Worm (Caenorhabditis elegans) whole organism, L1 larva: Measurements from ENCODE around the gene Y51H4A.937.
A peak's percentile ranks its signal among the peaks of the same experiment; 100 is the strongest.

Experiments
- ceh-82 ChIP-seq, 3 experiments: fragments of 150-350 bp in 1 of 3; sonication (generic microtip) in 2 of 3; optimal IDR thresholded peaks; 2 replicates each; lab custom pipeline; 2014 to 2017; ENCODE audit warnings: missing biosample characterization in 3 of 3, missing genetic modification characterization in 3 of 3
- isw-1 ChIP-seq: fragments of 200-800 bp; sonication (Bioruptor generic); IDR thresholded peaks from 2 replicates; pipeline ENCODE4 v1.3.6; 2022; ENCODE audit warnings: missing genetic modification characterization, missing compliant biosample characterization
- jun-1 ChIP-seq: fragments of 150-350 bp; optimal IDR thresholded peaks from 2 replicates; lab custom pipeline; 2014; ENCODE audit warnings: missing biosample characterization, missing genetic modification reagents, missing genetic modification characterization
- lin-14 ChIP-seq: fragments of 200-800 bp; sonication (Bioruptor generic); optimal IDR thresholded peaks from 2 replicates; lab custom pipeline; 2018; ENCODE audit warnings: mild to moderate bottlenecking, missing genetic modification characterization, moderate library complexity, missing compliant biosample characterization
- nhr-47 ChIP-seq: sonication (generic microtip); optimal IDR thresholded peaks from 2 replicates; lab custom pipeline; 2016; ENCODE audit warnings: mild to moderate bottlenecking, missing genetic modification characterization, moderate library complexity, missing compliant biosample characterization
- nhr-71 ChIP-seq: sonication (generic microtip); optimal IDR thresholded peaks from 2 replicates; lab custom pipeline; 2016; ENCODE audit warnings: mild to moderate bottlenecking, missing genetic modification characterization, moderate library complexity, missing compliant biosample characterization
- nhr-77 ChIP-seq: fragments of 150-350 bp; optimal IDR thresholded peaks from 2 replicates; lab custom pipeline; 2014; ENCODE audit warnings: missing biosample characterization, missing genetic modification characterization
- pax-3 ChIP-seq: fragments of 200-800 bp; sonication (Bioruptor generic); optimal IDR thresholded peaks from 2 replicates; lab custom pipeline; 2018; ENCODE audit warnings: mild to moderate bottlenecking, missing genetic modification characterization, moderate library complexity, missing compliant biosample characterization
- pqm-1 ChIP-seq: sonication (generic microtip); optimal IDR thresholded peaks from 3 replicates; lab custom pipeline; 2017; ENCODE audit warnings: missing biosample characterization, missing genetic modification characterization
- skn-1 ChIP-seq: fragments of 150-350 bp; optimal IDR thresholded peaks from 2 replicates; lab custom pipeline; 2014; ENCODE audit warnings: missing biosample characterization, missing genetic modification characterization
- tbx-2 ChIP-seq: sonication (generic microtip); optimal IDR thresholded peaks from 2 replicates; lab custom pipeline; 2016; ENCODE audit warnings: missing genetic modification characterization, missing compliant biosample characterization
- xbp-1 ChIP-seq: sonication (generic microtip); optimal IDR thresholded peaks from 2 replicates; lab custom pipeline; 2016; ENCODE audit warnings: missing genetic modification characterization, missing compliant biosample characterization
- ztf-4 ChIP-seq: fragments of 150-350 bp; optimal IDR thresholded peaks from 2 replicates; lab custom pipeline; 2014; ENCODE audit warnings: missing biosample characterization, missing genetic modification characterization

DNA sequence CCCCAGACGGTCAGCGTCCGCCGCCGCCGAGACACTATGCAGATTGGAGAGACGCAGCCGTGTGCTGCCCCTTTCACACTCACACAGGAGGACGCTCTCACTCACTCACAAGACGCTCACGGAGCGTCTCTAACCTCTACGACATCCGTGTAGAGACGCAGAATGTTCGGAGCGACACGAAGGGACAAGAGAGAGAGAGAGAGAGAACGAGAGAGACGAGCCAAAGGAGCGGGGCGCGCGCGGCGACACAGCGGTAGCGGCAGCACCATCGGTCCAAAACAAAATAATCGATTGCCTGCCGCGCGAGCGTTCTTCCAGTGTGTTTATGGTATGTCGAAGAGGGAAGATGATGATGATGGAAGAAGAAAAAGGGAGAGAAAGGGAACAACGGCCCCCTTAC, 36.1 kb upstream of the Y51H4A.937 start:
- TF ChIP-seq jun-1 (tag; lab: Kevin White, UChicago) (peak; percentile 88), ztf-4 (peak; percentile 48), nhr-47 (peak; percentile 87), skn-1 (tag; lab: Kevin White, UChicago) (peak; percentile 55), nhr-77 (tag; lab: Kevin White, UChicago) (peak; percentile 69), ceh-82 (tag; optimal IDR thresholded peaks at IDR 0.05; lab: Kevin White, UChicago) (peak; percentile 71 to 94 (median 85)), lin-14 (GFP tag; lab: Kevin White, UChicago) (peak; percentile 96), pax-3 (no peak), tbx-2 (tag; lab: Kevin White, UChicago) (peak; percentile 84), pqm-1 (tag; lab: Kevin White, UChicago) (no peak), xbp-1 (tag; lab: Kevin White, UChicago) (peak; percentile 73), isw-1 (GFP tag; lab: Robert Waterston, UW) (peak; percentile 61), nhr-71 (tag; lab: Kevin White, UChicago) (peak; percentile 95)
